Worm (Caenorhabditis elegans) whole organism, L2 larva: ENCODE results near the gene cwc-15.

Source experiments
- C34F6.9 ChIP-seq: fragments of 150-350 bp; optimal IDR thresholded peaks from 2 replicates; lab custom pipeline; 2014; ENCODE audit warnings: missing biosample characterization, missing genetic modification characterization
- F13H6.1 ChIP-seq: sonication (generic microtip); optimal IDR thresholded peaks from 2 replicates; lab custom pipeline; 2016; ENCODE audit warnings: missing genetic modification characterization, missing compliant biosample characterization
- Y55F3AM.14 ChIP-seq: fragments of 200-800 bp; sonication (Bioruptor generic); optimal IDR thresholded peaks from 2 replicates; lab custom pipeline; 2018; ENCODE audit warnings: mild to moderate bottlenecking, missing genetic modification characterization, missing compliant biosample characterization
- ZK546.5 ChIP-seq: sonication (generic microtip); optimal IDR thresholded peaks from 2 replicates; lab custom pipeline; 2017; ENCODE audit warnings: missing biosample characterization, missing genetic modification characterization
- ama-1 ChIP-seq: fragments of 150-350 bp; optimal IDR thresholded peaks from 2 replicates; lab custom pipeline; 2018; ENCODE audit warnings: inconsistent platforms
- ceh-16 ChIP-seq: fragments of 150-350 bp; optimal IDR thresholded peaks from 2 replicates; lab custom pipeline; 2014; ENCODE audit warnings: missing biosample characterization, missing genetic modification characterization
- crh-2 ChIP-seq: sonication (generic microtip); optimal IDR thresholded peaks from 2 replicates; lab custom pipeline; 2017; ENCODE audit warnings: missing biosample characterization, missing genetic modification characterization
- elt-3 ChIP-seq: sonication (generic microtip); optimal IDR thresholded peaks from 2 replicates; lab custom pipeline; 2017; ENCODE audit warnings: missing biosample characterization, missing genetic modification characterization
- gmeb-1 ChIP-seq: fragments of 150-350 bp; optimal IDR thresholded peaks from 2 replicates; lab custom pipeline; 2014; ENCODE audit warnings: missing biosample characterization, missing genetic modification characterization
- lin-13 ChIP-seq: fragments of 150-350 bp; optimal IDR thresholded peaks from 2 replicates; lab custom pipeline; 2014; ENCODE audit warnings: missing biosample characterization, missing genetic modification reagents, missing genetic modification characterization
- lin-39 ChIP-seq: fragments of 150-350 bp; optimal IDR thresholded peaks from 2 replicates; lab custom pipeline; 2014; ENCODE audit warnings: missing biosample characterization, missing genetic modification reagents, missing genetic modification characterization
- lsy-2 ChIP-seq, 2 experiments: fragments of 150-350 bp in 1 of 2; sonication (generic microtip) in 1 of 2; optimal IDR thresholded peaks; 2 replicates each; lab custom pipeline; 2014 to 2017; ENCODE audit warnings: missing biosample characterization in 2 of 2, missing genetic modification characterization in 2 of 2
- mab-5 ChIP-seq: fragments of 150-350 bp; optimal IDR thresholded peaks from 2 replicates; lab custom pipeline; 2014; ENCODE audit warnings: missing biosample characterization, missing genetic modification characterization
- mbf-1 ChIP-seq: sonication (generic microtip); optimal IDR thresholded peaks from 2 replicates; lab custom pipeline; 2017; ENCODE audit warnings: missing biosample characterization, missing genetic modification characterization
- mdl-1 ChIP-seq, 2 experiments: fragments of 150-350 bp in 1 of 2; sonication (generic microtip) in 1 of 2; optimal IDR thresholded peaks; 2 replicates each; lab custom pipeline; 2017; ENCODE audit warnings: missing biosample characterization in 2 of 2, missing genetic modification characterization in 2 of 2
- nhr-10 ChIP-seq: sonication (generic microtip); optimal IDR thresholded peaks from 2 replicates; lab custom pipeline; 2017; ENCODE audit warnings: missing biosample characterization, missing genetic modification characterization
- nhr-129 ChIP-seq: fragments of 150-350 bp; optimal IDR thresholded peaks from 2 replicates; lab custom pipeline; 2014; ENCODE audit warnings: missing biosample characterization, missing genetic modification characterization
- nhr-21 ChIP-seq: fragments of 150-350 bp; optimal IDR thresholded peaks from 2 replicates; lab custom pipeline; 2014; ENCODE audit warnings: missing biosample characterization, missing genetic modification characterization
- nhr-23 ChIP-seq: fragments of 150-350 bp; optimal IDR thresholded peaks from 2 replicates; lab custom pipeline; 2014; ENCODE audit warnings: missing biosample characterization, missing genetic modification reagents, missing genetic modification characterization
- nhr-25 ChIP-seq: fragments of 150-350 bp; sonication (generic microtip); optimal IDR thresholded peaks from 3 replicates; lab custom pipeline; 2014; ENCODE audit warnings: missing biosample characterization, missing genetic modification characterization
- nhr-6 ChIP-seq: fragments of 150-350 bp; optimal IDR thresholded peaks from 2 replicates; lab custom pipeline; 2014; ENCODE audit warnings: missing biosample characterization, missing genetic modification characterization
- nhr-77 ChIP-seq: fragments of 150-350 bp; optimal IDR thresholded peaks from 2 replicates; lab custom pipeline; 2014; ENCODE audit warnings: missing biosample characterization, missing genetic modification characterization
- peb-1 ChIP-seq: fragments of 150-350 bp; optimal IDR thresholded peaks from 2 replicates; lab custom pipeline; 2014; ENCODE audit warnings: missing biosample characterization, missing genetic modification characterization
- sma-3 ChIP-seq: sonication (generic microtip); optimal IDR thresholded peaks from 2 replicates; lab custom pipeline; 2016; ENCODE audit warnings: missing genetic modification reagents, missing genetic modification characterization, missing compliant biosample characterization
- snpc-4 ChIP-seq: fragments of 150-350 bp; optimal IDR thresholded peaks from 2 replicates; lab custom pipeline; 2014; ENCODE audit warnings: missing biosample characterization, missing genetic modification characterization
- unc-39 ChIP-seq: fragments of 150-350 bp; optimal IDR thresholded peaks from 2 replicates; lab custom pipeline; 2014; ENCODE audit warnings: missing biosample characterization, missing genetic modification characterization
- unc-62 ChIP-seq: fragments of 150-350 bp; optimal IDR thresholded peaks from 2 replicates; lab custom pipeline; 2014; ENCODE audit warnings: missing biosample characterization, missing genetic modification reagents, missing genetic modification characterization
- zag-1 ChIP-seq: fragments of 150-350 bp; optimal IDR thresholded peaks from 2 replicates; lab custom pipeline; 2014; ENCODE audit warnings: missing biosample characterization, missing genetic modification characterization
- ztf-1 ChIP-seq: fragments of 200-800 bp; sonication (Bioruptor generic); conservative IDR thresholded peaks from 2 replicates; pipeline ENCODE4 v1.3.6; 2022; ENCODE audit warnings: missing genetic modification characterization, missing compliant biosample characterization
- ztf-11 ChIP-seq: sonication (generic microtip); optimal IDR thresholded peaks from 2 replicates; lab custom pipeline; 2017; ENCODE audit warnings: missing biosample characterization, missing genetic modification characterization
- ztf-4 ChIP-seq: fragments of 150-350 bp; optimal IDR thresholded peaks from 2 replicates; lab custom pipeline; 2014; ENCODE audit warnings: missing biosample characterization, missing genetic modification characterization

The cwc-15 gene

ce11 chrV:16046573-16046972, 23.4 kb downstream of the cwc-15 start, which contains the start of gene ZK285.2:
Gene ZK285.2, plus strand, starts transcription at chrV:16046873.
- TF ChIP-seq unc-62 (GFP tag; lab: Kevin White, UChicago) (no peak), peb-1 (tag; lab: Kevin White, UChicago) (no peak), nhr-6 (tag; lab: Kevin White, UChicago) (no peak), Y55F3AM.14 (GFP tag; lab: Kevin White, UChicago) (no peak), elt-3 (tag; lab: Kevin White, UChicago) (no peak), mab-5 (tag; lab: Kevin White, UChicago) (no peak), ztf-11 (tag; lab: Kevin White, UChicago) (no peak), ztf-1 (GFP tag; lab: Robert Waterston, UW) (no peak), ZK546.5 (tag; lab: Kevin White, UChicago) (no peak), F13H6.1 (tag; lab: Kevin White, UChicago) (no peak)

ce11 chrV:16047052-16047451, 23.9 kb downstream of the cwc-15 start:
- TF ChIP-seq gmeb-1 (tag; lab: Kevin White, UChicago) (no peak), ama-1 (lab: Kevin White, UChicago) (no peak), nhr-10 (tag; lab: Kevin White, UChicago) (no peak), nhr-25 (no peak)

- no peak for TF ChIP-seq zag-1
- no peak for TF ChIP-seq nhr-77 (tag; lab: Kevin White, UChicago)
- TF ChIP-seq gmeb-1 (tag; lab: Kevin White, UChicago) = no peak
- no peak for TF ChIP-seq ztf-4 (tag; lab: Kevin White, UChicago)
- TF ChIP-seq nhr-10 (tag; lab: Kevin White, UChicago) = no peak
- no peak for TF ChIP-seq crh-2 (tag; lab: Kevin White, UChicago)
- TF ChIP-seq lin-13 (GFP tag; lab: Kevin White, UChicago) = no peak
- no peak for TF ChIP-seq lsy-2 (tag; optimal IDR thresholded peaks at IDR 0.05; lab: Kevin White, UChicago)
- TF ChIP-seq F13H6.1 (tag; lab: Kevin White, UChicago) = no peak
- TF ChIP-seq nhr-129 (tag; lab: Kevin White, UChicago) = no peak
- no peak for TF ChIP-seq nhr-23 (tag; lab: Kevin White, UChicago)
- no peak for TF ChIP-seq mdl-1 (tag; optimal IDR thresholded peaks at IDR 0.05; lab: Kevin White, UChicago)
- no peak for TF ChIP-seq C34F6.9 (tag; lab: Kevin White, UChicago)
- no peak for TF ChIP-seq unc-39 (tag; lab: Kevin White, UChicago)
- no peak for TF ChIP-seq nhr-21 (tag; lab: Kevin White, UChicago)
- no peak for TF ChIP-seq ceh-16
- TF ChIP-seq, all 48 proteins: peak for 0
Measured at ce11 chrV:16047508-16047907, 24.4 kb downstream of the cwc-15 start, which contains the start of gene str-198. Gene str-198, plus strand, starts transcription at chrV:16047808.

- TF ChIP-seq sma-3 (GFP tag; lab: Kevin White, UChicago) (no peak), snpc-4 (tag; lab: Kevin White, UChicago) (no peak), elt-3 (tag; lab: Kevin White, UChicago) (no peak), mbf-1 (tag; lab: Kevin White, UChicago) (no peak)
Measured at ce11 chrV:16049177-16049576, 26.0 kb downstream of the cwc-15 start, which contains the start of gene best-12. Gene best-12, plus strand, starts transcription at chrV:16049477.

ce11 chrV:16053373-16053772, 30.2 kb downstream of the cwc-15 start, which contains the start of gene F14H3.3:
Gene F14H3.3, minus strand, starts transcription at chrV:16053473.
- TF ChIP-seq mdl-1 (tag; optimal IDR thresholded peaks at IDR 0.05; lab: Kevin White, UChicago) = no peak
- TF ChIP-seq nhr-77 (tag; lab: Kevin White, UChicago) = no peak
- TF ChIP-seq mab-5 (tag; lab: Kevin White, UChicago) = no peak
- no peak for TF ChIP-seq ama-1 (lab: Kevin White, UChicago)
- no peak for TF ChIP-seq ceh-16
- no peak for TF ChIP-seq peb-1 (tag; lab: Kevin White, UChicago)

ce11 chrV:16055031-16055430, 31.9 kb downstream of the cwc-15 start, which contains the start of gene F14H3.4:
Gene F14H3.4, minus strand, starts transcription at chrV:16055072.
- TF ChIP-seq lin-39 (tag; lab: Kevin White, UChicago) = no peak
- no peak for TF ChIP-seq ceh-16
- no peak for TF ChIP-seq peb-1 (tag; lab: Kevin White, UChicago)
